Worm (Caenorhabditis elegans): ENCODE data around the gene F19C6.3.

- TF ChIP-seq snpc-4 (tag; optimal IDR thresholded peaks at IDR 0.05) (no peak), nhr-77 (tag; optimal IDR thresholded peaks at IDR 0.05) (no peak), fkh-10 (GFP tag; optimal IDR thresholded peaks at IDR 0.05) (no peak), nhr-11 (tag; optimal IDR thresholded peaks at IDR 0.05) (no peak), nhr-28 (tag; optimal IDR thresholded peaks at IDR 0.05) (no peak), aly-2 (tag; optimal IDR thresholded peaks at IDR 0.05) (no peak), mdl-1 (tag; optimal IDR thresholded peaks at IDR 0.05) (no peak), ceh-9 (tag; optimal IDR thresholded peaks at IDR 0.05) (no peak), unc-62 (GFP tag; optimal IDR thresholded peaks at IDR 0.05) (no peak), ZK546.5 (tag; optimal IDR thresholded peaks at IDR 0.05) (no peak), ztf-11 (tag; optimal IDR thresholded peaks at IDR 0.05) (no peak), pha-4 (tag; optimal IDR thresholded peaks at IDR 0.05) (no peak), elt-3 (tag; optimal IDR thresholded peaks at IDR 0.05) (no peak), nhr-23 (tag; optimal IDR thresholded peaks at IDR 0.05) (no peak)
Measured at ce11 chrX:9997344-9997743, 11.2 kb downstream of the F19C6.3 start.
